Fruit fly (Drosophila melanogaster) whole organism, pupa: ENCODE results near the gene CG6650.

Experiments used
- CG10348 ChIP-seq: fragments of 200-800 bp; sonication (Bioruptor generic); IDR thresholded peaks from 2 replicates; pipeline ENCODE4 v1.3.6; 2022; ENCODE audit warnings: missing biosample characterization, missing genetic modification characterization
- CG12605 ChIP-seq: fragments of 200-800 bp; sonication (Bioruptor generic); IDR thresholded peaks from 2 replicates; pipeline ENCODE4 v1.3.6; 2022; ENCODE audit warnings: missing biosample characterization, missing genetic modification characterization
- CG13204 ChIP-seq: fragments of 200-800 bp; sonication (Bioruptor generic); optimal IDR thresholded peaks from 2 replicates; lab custom pipeline; 2018; ENCODE audit warnings: missing biosample characterization, mild to moderate bottlenecking, missing genetic modification characterization, moderate library complexity
- CG14655 ChIP-seq: fragments of 200-800 bp; sonication (Bioruptor generic); optimal IDR thresholded peaks from 3 replicates; lab custom pipeline; 2017; ENCODE audit warnings: mild to moderate bottlenecking, missing biosample characterization, missing genetic modification reagents, missing genetic modification characterization
- CG15710 ChIP-seq: fragments of 200-800 bp; sonication (Bioruptor generic); optimal IDR thresholded peaks from 2 replicates; lab custom pipeline; 2018; ENCODE audit warnings: missing biosample characterization, mild to moderate bottlenecking, missing genetic modification characterization, moderate library complexity
- CG17806 ChIP-seq: fragments of 200-800 bp; sonication (Bioruptor generic); optimal IDR thresholded peaks from 2 replicates; lab custom pipeline; 2018; ENCODE audit warnings: missing biosample characterization, mild to moderate bottlenecking, missing genetic modification characterization, moderate library complexity
- CG32121 ChIP-seq: fragments of 200-800 bp; sonication (Bioruptor generic); IDR thresholded peaks from 2 replicates; pipeline ENCODE4 v1.3.6; 2022; ENCODE audit warnings: missing biosample characterization, missing genetic modification characterization
- CG34367 ChIP-seq: fragments of 200-800 bp; sonication (Bioruptor generic); optimal IDR thresholded peaks from 2 replicates; lab custom pipeline; 2018; ENCODE audit warnings: missing biosample characterization, mild to moderate bottlenecking, missing genetic modification characterization
- CG4496 ChIP-seq: fragments of 200-800 bp; sonication (Bioruptor generic); IDR thresholded peaks from 3 replicates; pipeline ENCODE4 v1.3.6; 2022; ENCODE audit warnings: missing biosample characterization, missing genetic modification characterization
- CG8159 ChIP-seq: fragments of 200-800 bp; sonication (Bioruptor generic); optimal IDR thresholded peaks from 3 replicates; lab custom pipeline; 2018; ENCODE audit warnings: missing biosample characterization, mild to moderate bottlenecking, missing genetic modification characterization, moderate library complexity
- CG8301 ChIP-seq: fragments of 200-800 bp; sonication (Bioruptor generic); optimal IDR thresholded peaks from 2 replicates; lab custom pipeline; 2018; ENCODE audit warnings: missing biosample characterization, mild to moderate bottlenecking, missing genetic modification characterization
- CG9948 ChIP-seq: fragments of 200-800 bp; sonication (Bioruptor generic); optimal IDR thresholded peaks from 2 replicates; lab custom pipeline; 2018; ENCODE audit warnings: missing biosample characterization, mild to moderate bottlenecking, missing genetic modification characterization, moderate library complexity
- D1 ChIP-seq: fragments of 200-800 bp; sonication (Bioruptor generic); optimal IDR thresholded peaks from 2 replicates; lab custom pipeline; 2018; ENCODE audit warnings: missing biosample characterization, mild to moderate bottlenecking, missing genetic modification characterization, moderate library complexity
- EcR ChIP-seq: fragments of 200-800 bp; sonication (Bioruptor generic); optimal IDR thresholded peaks from 3 replicates; lab custom pipeline; 2019; ENCODE audit warnings: missing biosample characterization, missing genetic modification characterization, mild to moderate bottlenecking, moderate library complexity, missing genetic modification reagents
- Ets98B ChIP-seq: fragments of 200-800 bp; sonication (Bioruptor generic); IDR thresholded peaks from 2 replicates; pipeline ENCODE4 v1.3.6; 2022; ENCODE audit warnings: missing biosample characterization, missing genetic modification characterization
- Pif1A ChIP-seq: fragments of 200-800 bp; sonication (Bioruptor generic); optimal IDR thresholded peaks from 3 replicates; lab custom pipeline; 2016; ENCODE audit warnings: missing biosample characterization, missing genetic modification characterization
- Pif1B ChIP-seq: fragments of 200-800 bp; sonication (Bioruptor generic); optimal IDR thresholded peaks from 3 replicates; lab custom pipeline; 2016; ENCODE audit warnings: missing biosample characterization, missing genetic modification characterization
- Snoo ChIP-seq: fragments of 200-800 bp; sonication (Bioruptor generic); optimal IDR thresholded peaks from 3 replicates; lab custom pipeline; 2017; ENCODE audit warnings: missing biosample characterization, mild to moderate bottlenecking, missing genetic modification characterization, inconsistent platforms
- fd96Ca ChIP-seq: fragments of 200-800 bp; sonication (Bioruptor generic); IDR thresholded peaks from 3 replicates; pipeline ENCODE4 v1.3.6; 2022; ENCODE audit warnings: missing biosample characterization, missing genetic modification characterization
- gl ChIP-seq: fragments of 200-800 bp; sonication (Bioruptor generic); optimal IDR thresholded peaks from 2 replicates; lab custom pipeline; 2018; ENCODE audit warnings: missing biosample characterization, mild to moderate bottlenecking, missing genetic modification characterization
- rn ChIP-seq: fragments of 200-800 bp; sonication (Bioruptor generic); IDR thresholded peaks from 2 replicates; pipeline ENCODE4 v1.3.6; 2022; ENCODE audit warnings: missing biosample characterization, missing genetic modification characterization

CG6650 gene

dm6 chr3L:14005627-14006287, 25.5 kb upstream of the CG6650 start:
- TF ChIP-seq CG4496 (GFP tag; lab: Robert Waterston, UW): peak; percentile 19; the same call in 1 of the 3 replicates
- TF ChIP-seq CG10348: no peak
- no peak for TF ChIP-seq CG34367 (tag; lab: Kevin White, UChicago)

- TF ChIP-seq CG8301: no peak
- TF ChIP-seq CG34367 (tag; lab: Kevin White, UChicago): no peak
- TF ChIP-seq CG12605 (GFP tag; lab: Robert Waterston, UW): 0 out of 2 replicates have a peak, but pooled peaks have one; percentile 8
- peak; percentile 15 for TF ChIP-seq Ets98B
- no peak for TF ChIP-seq CG8159
- no peak for TF ChIP-seq CG13204
- TF ChIP-seq, all 21 proteins: peak for 2
These were observed 24.5 kb upstream of the CG6650 start for dm6 chr3L:14006704-14007126.

DNA sequence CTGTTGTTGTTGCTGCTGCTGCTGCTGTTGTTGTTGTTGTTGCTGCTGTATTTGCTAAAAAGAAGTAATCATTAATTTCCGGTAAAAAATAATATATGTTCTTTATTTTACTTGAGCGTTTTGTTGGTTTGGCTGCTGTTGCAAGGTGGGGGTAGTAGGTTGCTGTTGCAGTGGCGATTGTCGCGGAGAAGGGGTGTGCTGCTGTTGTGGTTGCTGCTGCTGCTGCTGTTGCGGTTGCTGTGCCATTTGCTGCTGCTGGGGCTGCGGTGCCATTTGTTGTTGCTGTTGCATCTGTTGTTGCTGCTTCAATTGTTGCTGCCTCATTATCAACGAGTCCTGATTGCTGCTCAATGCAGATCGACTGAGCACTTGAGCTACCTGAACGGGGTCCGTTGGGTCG, 5.5 kb upstream of the CG6650 start:
- TF ChIP-seq CG8301: no peak
- TF ChIP-seq CG32121 (GFP tag; lab: Robert Waterston, UW): no peak
- TF ChIP-seq Pif1B (GFP tag; lab: Kevin White, UChicago): no peak
- no peak for TF ChIP-seq CG15710 (tag; lab: Kevin White, UChicago)
- TF ChIP-seq CG10348: no peak
- TF ChIP-seq Snoo (tag; lab: Kevin White, UChicago): no peak
- TF ChIP-seq CG12605 (GFP tag; lab: Robert Waterston, UW): no peak
- TF ChIP-seq rn (GFP tag; lab: Robert Waterston, UW): no peak
- no peak for TF ChIP-seq fd96Ca (GFP tag; lab: Robert Waterston, UW)
- TF ChIP-seq CG34367 (tag; lab: Kevin White, UChicago): no peak

DNA sequence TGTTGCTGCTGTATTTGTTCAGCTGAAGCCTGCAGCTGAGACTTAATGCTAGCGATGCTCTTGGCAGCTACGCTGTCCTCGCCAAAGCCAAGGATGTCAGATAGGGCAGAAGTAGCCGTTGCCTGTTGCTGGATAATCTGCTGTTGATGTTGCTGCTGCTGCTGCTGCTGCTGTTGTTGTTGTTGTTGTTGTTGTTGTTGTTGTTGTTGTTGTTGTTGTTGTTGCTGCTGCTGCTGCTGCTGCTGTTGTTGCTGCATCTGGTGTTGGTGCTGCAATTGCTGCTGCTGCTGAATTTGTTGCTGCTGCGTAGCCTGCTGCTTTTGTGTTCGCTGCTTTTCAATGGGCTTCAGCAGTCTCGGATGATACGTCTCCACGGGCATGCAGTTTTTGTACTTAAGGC, 3.7 kb upstream of the CG6650 start:
- no peak for TF ChIP-seq CG8301
- TF ChIP-seq EcR (GFP tag; lab: Kevin White, UChicago): no peak
- no peak for TF ChIP-seq Pif1A
- no peak for TF ChIP-seq CG17806 (tag; lab: Kevin White, UChicago)
- TF ChIP-seq CG14655: no peak
- TF ChIP-seq CG8159: no peak
- TF ChIP-seq CG34367 (tag; lab: Kevin White, UChicago): no peak
- TF ChIP-seq Ets98B: no peak
- TF ChIP-seq fd96Ca (GFP tag; lab: Robert Waterston, UW): no peak
- TF ChIP-seq CG15710 (tag; lab: Kevin White, UChicago): no peak
- no peak for TF ChIP-seq CG32121 (GFP tag; lab: Robert Waterston, UW)
- no peak for TF ChIP-seq D1
- TF ChIP-seq CG9948 (tag; lab: Kevin White, UChicago): no peak
- TF ChIP-seq Pif1B (GFP tag; lab: Kevin White, UChicago): no peak
- TF ChIP-seq CG13204: no peak
- TF ChIP-seq CG10348: no peak
- TF ChIP-seq gl (tag; lab: Kevin White, UChicago): no peak
- TF ChIP-seq CG4496 (GFP tag; lab: Robert Waterston, UW): no peak
- TF ChIP-seq Snoo (tag; lab: Kevin White, UChicago): no peak

DNA sequence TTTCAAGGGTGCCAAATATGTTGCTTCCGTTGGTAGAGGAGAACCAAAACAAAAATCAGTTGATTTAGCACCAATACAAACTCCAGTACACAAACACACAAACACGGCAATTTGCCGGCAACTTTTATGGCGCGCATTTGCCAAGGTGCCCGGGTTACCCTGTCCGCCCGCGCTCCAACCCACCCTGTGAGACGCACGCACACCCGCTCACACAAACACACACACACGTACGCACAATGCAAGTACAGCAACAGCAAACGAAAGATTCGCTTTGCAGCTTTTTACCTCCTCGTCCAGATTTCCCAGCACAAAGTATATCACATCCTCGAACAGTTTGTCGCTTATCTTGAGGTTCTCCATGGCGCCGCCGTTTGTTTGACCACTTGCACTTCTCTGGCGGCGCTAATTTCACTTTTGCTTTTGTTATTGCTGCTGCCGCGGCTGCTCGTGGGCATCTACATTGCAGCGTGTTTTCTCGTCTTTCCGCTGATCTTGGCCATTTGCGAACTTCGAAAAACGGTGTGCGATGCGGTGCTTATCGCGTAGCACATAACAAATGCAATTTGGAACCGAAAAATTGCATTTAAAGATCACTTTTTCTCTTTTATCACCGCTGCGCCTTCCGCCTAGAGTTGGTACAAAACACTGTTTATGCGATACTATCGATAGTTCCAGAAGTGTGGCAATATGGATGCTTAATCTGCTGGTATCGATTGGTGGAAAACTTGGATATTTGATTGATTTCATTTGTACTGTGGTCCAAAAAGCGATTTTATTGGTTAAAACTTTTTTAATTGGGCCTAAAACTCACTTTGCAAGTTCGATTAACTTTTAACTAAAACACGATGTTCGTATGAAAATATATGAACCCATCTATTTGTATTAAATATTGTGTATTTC, 2.5 kb upstream of the CG6650 start, which contains the start of gene Ptip:
Ptip (minus strand) TSS at position 637 of the 900 bp plus-strand sequence.
- TF ChIP-seq CG4496 (GFP tag; lab: Robert Waterston, UW): peak; percentile 77
- no peak for TF ChIP-seq CG17806 (tag; lab: Kevin White, UChicago)
- TF ChIP-seq CG9948 (tag; lab: Kevin White, UChicago): no peak
- peak; percentile 40 for TF ChIP-seq gl (tag; lab: Kevin White, UChicago)
- TF ChIP-seq CG13204: no peak
- TF ChIP-seq CG8159: no peak
- 0 out of 2 replicates have a peak, but pooled peaks have one; percentile 64 for TF ChIP-seq Ets98B
- TF ChIP-seq CG12605 (GFP tag; lab: Robert Waterston, UW): peak; percentile 66
- TF ChIP-seq CG15710 (tag; lab: Kevin White, UChicago): no peak
- no peak for TF ChIP-seq D1
- no peak for TF ChIP-seq CG8301
- TF ChIP-seq Pif1B (GFP tag; lab: Kevin White, UChicago): no peak
- no peak; the same call in 2 of the 3 replicates for TF ChIP-seq fd96Ca (GFP tag; lab: Robert Waterston, UW)
- TF ChIP-seq CG32121 (GFP tag; lab: Robert Waterston, UW): peak; percentile 49; the same call in 1 of the 2 replicates
- no peak for TF ChIP-seq EcR (GFP tag; lab: Kevin White, UChicago)
- no peak for TF ChIP-seq CG34367 (tag; lab: Kevin White, UChicago)
- TF ChIP-seq Snoo (tag; lab: Kevin White, UChicago): no peak
- TF ChIP-seq CG10348: no peak
- no peak for TF ChIP-seq CG14655
- no peak for TF ChIP-seq Pif1A
- TF ChIP-seq rn (GFP tag; lab: Robert Waterston, UW): no peak

DNA sequence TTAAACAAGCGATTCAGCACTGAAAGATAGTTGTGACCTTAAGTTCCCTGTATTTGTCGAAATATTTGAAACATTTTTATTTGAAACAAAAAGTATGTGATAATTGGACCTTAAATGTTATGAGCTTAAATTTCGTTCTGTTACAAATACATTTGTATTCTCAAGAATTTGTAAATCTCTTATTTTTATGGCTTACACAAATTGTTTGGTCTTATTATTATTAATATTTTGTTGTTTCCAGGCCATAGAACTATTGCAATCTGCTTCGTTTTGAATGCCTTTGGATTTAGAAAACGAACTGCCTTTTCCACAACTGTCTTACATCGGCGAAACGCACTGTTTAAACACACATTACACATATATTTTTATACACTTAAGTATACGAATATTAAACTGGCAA, 3.2 kb downstream of the CG6650 start, which contains the start of gene CG6661:
CG6661 (plus strand) TSS at position 301 of the 400 bp plus-strand sequence.
- TF ChIP-seq Snoo (tag; lab: Kevin White, UChicago): no peak
- TF ChIP-seq CG15710 (tag; lab: Kevin White, UChicago): no peak
- no peak for TF ChIP-seq Pif1A
- TF ChIP-seq gl (tag; lab: Kevin White, UChicago): no peak
- TF ChIP-seq CG8159: no peak
- TF ChIP-seq CG4496 (GFP tag; lab: Robert Waterston, UW): no peak
- no peak for TF ChIP-seq Ets98B
- no peak for TF ChIP-seq rn (GFP tag; lab: Robert Waterston, UW)
- no peak for TF ChIP-seq Pif1B (GFP tag; lab: Kevin White, UChicago)
- TF ChIP-seq CG14655: no peak
- TF ChIP-seq CG9948 (tag; lab: Kevin White, UChicago): no peak
- TF ChIP-seq CG32121 (GFP tag; lab: Robert Waterston, UW): no peak
- TF ChIP-seq EcR (GFP tag; lab: Kevin White, UChicago): no peak
- TF ChIP-seq fd96Ca (GFP tag; lab: Robert Waterston, UW): no peak
- no peak for TF ChIP-seq CG10348
- no peak for TF ChIP-seq CG12605 (GFP tag; lab: Robert Waterston, UW)
- no peak for TF ChIP-seq CG13204
- TF ChIP-seq CG8301: no peak
- no peak for TF ChIP-seq D1
